Worm (Caenorhabditis elegans) whole organism, young adult: ENCODE data around the gene gtap-1.
"Not testable (repeated sequence)": the region's sequence is repeated elsewhere in the genome, so short reads cannot be mapped to it uniquely, and the experiment has no call there.

Source experiments
- F39B2.1 ChIP-seq: fragments of 200-800 bp; sonication (Bioruptor generic); IDR thresholded peaks from 2 replicates; pipeline ENCODE4 v1.3.6; 2022; ENCODE audit warnings: missing genetic modification reagents, missing genetic modification characterization, missing compliant biosample characterization
- F52B5.7 ChIP-seq: sonication (generic microtip); optimal IDR thresholded peaks from 2 replicates; lab custom pipeline; 2016; ENCODE audit warnings: mild to moderate bottlenecking, missing genetic modification characterization, missing compliant biosample characterization
- K12H6.12 ChIP-seq: fragments of 200-800 bp; sonication (Bioruptor generic); optimal IDR thresholded peaks from 2 replicates; lab custom pipeline; 2018; ENCODE audit warnings: mild to moderate bottlenecking, missing genetic modification characterization, missing compliant biosample characterization
- T26A5.8 ChIP-seq: sonication (generic microtip); optimal IDR thresholded peaks from 2 replicates; lab custom pipeline; 2016; ENCODE audit warnings: missing genetic modification characterization, missing compliant biosample characterization
- Y95B8A.8 ChIP-seq: fragments of 200-800 bp; sonication (Bioruptor generic); IDR thresholded peaks from 2 replicates; pipeline ENCODE4 v1.3.6; 2022; ENCODE audit warnings: missing genetic modification reagents, missing genetic modification characterization, missing compliant biosample characterization
- attf-5 ChIP-seq: fragments of 200-800 bp; sonication (Bioruptor generic); optimal IDR thresholded peaks from 2 replicates; lab custom pipeline; 2018; ENCODE audit warnings: mild to moderate bottlenecking, missing genetic modification characterization, missing compliant biosample characterization
- bed-2 ChIP-seq: fragments of 200-800 bp; sonication (Bioruptor generic); IDR thresholded peaks from 2 replicates; pipeline ENCODE4 v1.3.6; 2022; ENCODE audit warnings: missing genetic modification reagents, missing genetic modification characterization, missing compliant biosample characterization
- cebp-1 ChIP-seq, 2 experiments: fragments of 200-800 bp in 1 of 2; sonication (Bioruptor generic) in 1 of 2; sonication (generic microtip) in 1 of 2; IDR thresholded peaks in 1 of 2; optimal IDR thresholded peaks in 1 of 2; 2 replicates each; pipeline versions ENCODE4 v1.3.6 to Lab custom; 2017 to 2022; ENCODE audit warnings: missing compliant biosample characterization in 2 of 2, missing genetic modification characterization in 2 of 2, mild to moderate bottlenecking in 1 of 2, missing genetic modification reagents in 1 of 2, moderate library complexity in 1 of 2
- cebp-2 ChIP-seq: fragments of 200-800 bp; sonication (Bioruptor generic); IDR thresholded peaks from 2 replicates; pipeline ENCODE4 v1.3.6; 2022; ENCODE audit warnings: missing genetic modification characterization, missing compliant biosample characterization
- chd-7 ChIP-seq: sonication (generic microtip); optimal IDR thresholded peaks from 2 replicates; lab custom pipeline; 2016; ENCODE audit warnings: mild to moderate bottlenecking, missing genetic modification characterization, moderate library complexity, missing compliant biosample characterization
- die-1 ChIP-seq: sonication (generic microtip); optimal IDR thresholded peaks from 2 replicates; lab custom pipeline; 2016; ENCODE audit warnings: missing genotype, mild to moderate bottlenecking, missing genetic modification characterization, missing compliant biosample characterization
- dox-1 ChIP-seq: fragments of 200-800 bp; sonication (Bioruptor generic); IDR thresholded peaks from 2 replicates; pipeline ENCODE4 v1.3.6; 2022; ENCODE audit warnings: missing genetic modification reagents, missing genetic modification characterization, missing compliant biosample characterization
- efl-1 ChIP-seq: fragments of 150-350 bp; optimal IDR thresholded peaks from 2 replicates; lab custom pipeline; 2014; ENCODE audit warnings: missing biosample characterization, missing genetic modification reagents, missing genetic modification characterization
- gei-17 ChIP-seq: fragments of 200-800 bp; sonication (Bioruptor generic); optimal IDR thresholded peaks from 2 replicates; lab custom pipeline; 2018; ENCODE audit warnings: mild to moderate bottlenecking, missing genetic modification characterization, missing compliant biosample characterization
- hlh-26 ChIP-seq: fragments of 200-800 bp; sonication (Bioruptor generic); conservative IDR thresholded peaks from 2 replicates; pipeline ENCODE4 v1.3.6; 2022; ENCODE audit warnings: missing genetic modification reagents, missing genetic modification characterization, missing compliant biosample characterization
- hmg-20 ChIP-seq: fragments of 200-800 bp; sonication (Bioruptor generic); IDR thresholded peaks from 2 replicates; pipeline ENCODE4 v1.3.6; 2022; ENCODE audit warnings: missing genetic modification reagents, missing genetic modification characterization, missing compliant biosample characterization
- lin-26 ChIP-seq: fragments of 200-800 bp; sonication (Bioruptor generic); IDR thresholded peaks from 2 replicates; pipeline ENCODE4 v1.3.6; 2022; ENCODE audit warnings: missing genetic modification reagents, missing genetic modification characterization, missing compliant biosample characterization
- madf-6 ChIP-seq: fragments of 200-800 bp; sonication (Bioruptor generic); IDR thresholded peaks from 2 replicates; pipeline ENCODE4 v1.3.6; 2022; ENCODE audit warnings: missing genetic modification reagents, missing genetic modification characterization, missing compliant biosample characterization
- mcd-1 ChIP-seq: fragments of 200-800 bp; sonication (Bioruptor generic); IDR thresholded peaks from 2 replicates; pipeline ENCODE4 v1.3.6; 2022; ENCODE audit warnings: missing genetic modification reagents, missing genetic modification characterization, missing compliant biosample characterization
- mes-4 ChIP-seq: sonication (generic microtip); optimal IDR thresholded peaks from 2 replicates; lab custom pipeline; 2016; ENCODE audit warnings: missing genotype, missing genetic modification characterization, missing compliant biosample characterization
- nfyb-1 ChIP-seq: fragments of 200-800 bp; sonication (Bioruptor generic); IDR thresholded peaks from 2 replicates; pipeline ENCODE4 v1.3.6; 2022; ENCODE audit warnings: missing genetic modification reagents, missing genetic modification characterization, missing compliant biosample characterization
- nhr-80 ChIP-seq: sonication (generic microtip); optimal IDR thresholded peaks from 2 replicates; lab custom pipeline; 2016; ENCODE audit warnings: missing genetic modification characterization, missing compliant biosample characterization
- nhr-90 ChIP-seq: sonication (generic microtip); optimal IDR thresholded peaks from 2 replicates; lab custom pipeline; 2016; ENCODE audit warnings: missing genotype, mild to moderate bottlenecking, missing genetic modification characterization, missing compliant biosample characterization
- pha-4 ChIP-seq: fragments of 150-350 bp; sonication (generic microtip); optimal IDR thresholded peaks from 2 replicates; lab custom pipeline; 2014; ENCODE audit warnings: missing biosample characterization, missing genetic modification reagents, missing genetic modification characterization
- snpc-1.1 ChIP-seq: sonication (generic microtip); optimal IDR thresholded peaks from 2 replicates; lab custom pipeline; 2017; ENCODE audit warnings: missing genetic modification characterization, mild to moderate bottlenecking, missing compliant biosample characterization, antibody characterized with exemption, moderate library complexity, missing genotype, missing genetic modification reagents; ENCODE audit not compliant: insufficient read depth
- somi-1 ChIP-seq: fragments of 200-800 bp; sonication (Bioruptor generic); optimal IDR thresholded peaks from 2 replicates; lab custom pipeline; 2018; ENCODE audit warnings: mild to moderate bottlenecking, missing genetic modification characterization, missing compliant biosample characterization
- sptf-2 ChIP-seq: fragments of 200-800 bp; sonication (Bioruptor generic); optimal IDR thresholded peaks from 2 replicates; lab custom pipeline; 2018; ENCODE audit warnings: mild to moderate bottlenecking, missing genetic modification characterization, missing compliant biosample characterization
- unc-62 ChIP-seq: fragments of 150-350 bp; optimal IDR thresholded peaks from 2 replicates; lab custom pipeline; 2014; ENCODE audit warnings: missing biosample characterization, missing genetic modification reagents, missing genetic modification characterization
- ztf-3 ChIP-seq: fragments of 200-800 bp; sonication (Bioruptor generic); optimal IDR thresholded peaks from 2 replicates; lab custom pipeline; 2018; ENCODE audit warnings: mild to moderate bottlenecking, missing genetic modification characterization, missing compliant biosample characterization

gtap-1 gene

DNA sequence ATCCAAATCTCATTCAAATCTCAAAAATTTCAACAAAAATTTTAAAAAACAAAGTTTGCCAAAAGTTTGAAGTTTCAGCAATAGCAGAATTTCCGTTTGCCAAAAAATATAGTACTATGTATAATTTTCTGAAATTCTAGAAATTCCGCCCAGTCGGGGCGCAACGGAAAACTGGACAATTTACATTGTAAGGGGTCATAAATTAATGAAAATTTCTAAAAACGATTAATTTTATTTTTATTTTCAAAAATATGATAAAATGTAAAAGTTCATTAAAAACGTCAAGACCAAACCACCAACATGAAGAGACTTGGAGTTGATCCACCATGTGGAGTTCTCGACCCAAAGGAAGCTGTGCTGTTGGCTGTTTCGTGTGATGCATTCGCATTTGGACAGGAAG, 14.7 kb downstream of the gtap-1 start, which contains the start of gene ZK1248.4:
TSS of gene ZK1248.4 (plus strand) at position 301 of the 400 bp plus-strand sequence.
- TF ChIP-seq sptf-2 (GFP tag; lab: Kevin White, UChicago) (no peak), mcd-1 (GFP tag; lab: Robert Waterston, UW) (no peak), cebp-2 (GFP tag; lab: Robert Waterston, UW) (no peak), madf-6 (GFP tag; lab: Robert Waterston, UW) (no peak), gei-17 (GFP tag; lab: Kevin White, UChicago) (no peak), somi-1 (GFP tag; lab: Kevin White, UChicago) (no peak), nfyb-1 (GFP tag; lab: Robert Waterston, UW) (no peak), nhr-90 (tag; lab: Kevin White, UChicago) (no peak), lin-26 (no peak), hlh-26 (no peak)
- TF ChIP-seq, all 124 proteins: peak for 0

DNA sequence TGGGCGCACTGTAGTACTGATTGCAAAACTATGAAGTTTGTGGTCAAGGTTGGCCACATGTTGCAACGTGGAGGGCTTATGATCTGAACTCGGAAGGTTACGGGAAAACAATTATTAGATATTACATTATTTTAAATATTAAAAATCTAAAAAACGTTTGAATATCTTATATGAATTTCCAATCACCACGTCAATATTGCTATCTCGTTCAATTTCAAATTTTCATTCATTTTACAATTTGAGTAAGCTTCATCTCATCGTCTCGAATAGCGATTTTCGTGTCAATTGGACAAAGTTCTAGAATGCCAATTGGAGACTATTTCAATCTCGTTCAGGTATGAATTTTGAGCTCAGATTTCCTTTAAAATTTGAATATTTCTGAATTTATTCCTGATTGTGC, 16.7 kb downstream of the gtap-1 start, which contains the start of gene ZK1248.20:
TSS of gene ZK1248.20 (plus strand) at position 301 of the 400 bp plus-strand sequence.
- no peak for TF ChIP-seq Y95B8A.8 (GFP tag; lab: Robert Waterston, UW)
- TF ChIP-seq unc-62 (GFP tag; lab: Kevin White, UChicago) = no peak
- no peak for TF ChIP-seq mes-4 (tag; lab: Kevin White, UChicago)
- no peak for TF ChIP-seq attf-5 (GFP tag; lab: Kevin White, UChicago)
- no peak for TF ChIP-seq somi-1 (GFP tag; lab: Kevin White, UChicago)
- TF ChIP-seq efl-1 (GFP tag; lab: Kevin White, UChicago) = no peak

DNA sequence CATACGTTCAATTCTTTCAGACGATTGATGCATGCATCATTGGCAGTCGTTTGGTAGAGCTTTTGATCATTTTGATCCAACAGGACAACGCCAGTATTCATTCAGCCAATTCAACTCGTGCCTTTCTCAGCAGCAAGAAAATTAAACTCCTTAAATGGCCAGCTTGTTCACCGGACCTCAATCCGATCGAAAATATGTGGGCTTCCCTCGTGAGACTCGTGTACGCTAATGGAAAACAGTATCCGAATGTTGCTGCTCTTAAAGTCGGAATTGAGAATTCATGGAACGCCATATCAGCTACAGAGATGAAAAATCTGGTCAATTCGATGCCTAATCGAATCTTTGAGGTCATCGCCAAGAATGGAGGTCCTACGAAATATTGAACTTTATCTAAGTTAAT, 17.7 kb downstream of the gtap-1 start, which contains the start of gene wago-5:
TSS of gene wago-5 (minus strand) at position 101 of the 400 bp plus-strand sequence.
- TF ChIP-seq T26A5.8 (tag; lab: Kevin White, UChicago); F39B2.1 (GFP tag; lab: Robert Waterston, UW); pha-4 (tag; lab: Kevin White, UChicago): not testable (repeated sequence)

DNA sequence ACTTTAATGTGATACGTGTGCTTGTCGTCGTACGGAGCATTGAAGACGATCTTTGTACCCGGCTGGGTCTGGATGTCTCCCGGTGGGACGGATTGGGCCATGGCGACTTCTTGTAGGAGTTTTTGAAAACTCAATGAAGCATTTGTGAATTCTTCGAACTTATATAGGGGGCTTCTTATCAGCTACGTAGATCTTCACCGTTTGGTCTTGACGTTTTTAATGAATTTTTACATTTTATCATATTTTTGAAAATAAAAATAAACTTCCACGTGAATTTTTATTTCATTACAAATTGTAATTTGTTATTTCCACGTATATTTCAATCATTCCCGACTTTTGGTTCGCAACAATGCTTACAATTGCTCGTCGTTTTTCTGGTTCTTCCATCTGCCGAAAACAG, 22.8 kb downstream of the gtap-1 start, which contains the start of the genes msp-64 and ZK1248.5:
TSS of gene msp-64 (minus strand) at position 101 of the 400 bp plus-strand sequence.
TSS of gene ZK1248.5 (plus strand) at position 285 of the 400 bp plus-strand sequence.
- TF ChIP-seq die-1 (tag; lab: Kevin White, UChicago) = no peak
- no peak for TF ChIP-seq K12H6.12 (tag; lab: Kevin White, UChicago)
- no peak for TF ChIP-seq chd-7 (tag; lab: Kevin White, UChicago)

- TF ChIP-seq dox-1 (GFP tag; lab: Robert Waterston, UW) = peak; percentile 33; the same call in 1 of the 2 replicates
- no peak for TF ChIP-seq snpc-1.1 (tag; lab: Kevin White, UChicago)
- no peak for TF ChIP-seq bed-2 (GFP tag; lab: Robert Waterston, UW)
- TF ChIP-seq chd-7 (tag; lab: Kevin White, UChicago) = no peak
- no peak for TF ChIP-seq die-1 (tag; lab: Kevin White, UChicago)
- TF ChIP-seq hmg-20 = no peak
- no peak for TF ChIP-seq F52B5.7
- peak; percentile 92 for TF ChIP-seq nhr-80
- no peak for TF ChIP-seq ztf-3 (GFP tag; lab: Kevin White, UChicago)
- 0 out of 2 replicates have a peak, but pooled peaks have one; percentile 13 for TF ChIP-seq nfyb-1 (GFP tag; lab: Robert Waterston, UW)
- TF ChIP-seq, all 124 proteins: peak for 3
Measured at ce11 chrII:5806563-5806962, 26.5 kb downstream of the gtap-1 start.

DNA sequence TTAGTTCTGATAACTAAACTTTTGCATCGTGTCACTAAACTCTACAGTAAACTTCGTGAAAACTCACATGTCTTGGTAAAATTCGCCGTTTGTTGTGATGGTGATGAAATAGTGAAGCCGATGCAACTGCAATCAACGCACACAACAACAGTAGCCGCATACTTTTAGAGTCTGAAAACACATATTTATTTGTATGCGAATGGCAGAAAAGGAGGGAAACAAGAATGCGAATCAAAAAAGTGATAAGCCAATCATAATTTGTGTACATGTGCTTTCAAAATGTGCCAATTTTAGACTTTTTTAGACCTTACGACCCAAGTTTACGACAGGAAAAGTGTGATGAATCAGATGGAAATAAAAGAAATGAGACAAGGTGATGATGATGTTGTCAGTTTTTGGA, 27.7 kb downstream of the gtap-1 start, which contains the start of gene K05F1.10:
TSS of gene K05F1.10 (minus strand) at position 171 of the 400 bp plus-strand sequence.
- TF ChIP-seq cebp-1 (GFP tag; IDR thresholded peaks at IDR 0.05; lab: Robert Waterston, UW) (no peak), cebp-1 (tag; optimal IDR thresholded peaks at IDR 0.05; lab: Kevin White, UChicago) (peak; percentile 42), nhr-80 (peak; percentile 34), hlh-26 (no peak)
